Fruit fly (Drosophila melanogaster) whole organism, prepupa: Measurements from ENCODE around the gene CG5447.

ENCODE experiments used
- Blimp-1 ChIP-seq: fragments of 200-800 bp; sonication (Bioruptor generic); optimal IDR thresholded peaks from 3 replicates; lab custom pipeline; 2017; ENCODE audit warnings: missing biosample characterization, missing genetic modification characterization, mild to moderate bottlenecking, moderate library complexity, missing genetic modification reagents
- CG10669 ChIP-seq: fragments of 200-800 bp; sonication (Bioruptor generic); optimal IDR thresholded peaks from 3 replicates; lab custom pipeline; 2018; ENCODE audit warnings: missing biosample characterization, mild to moderate bottlenecking, missing genetic modification characterization, moderate library complexity
- CG11294 ChIP-seq: fragments of 200-800 bp; sonication (Bioruptor generic); IDR thresholded peaks from 2 replicates; pipeline ENCODE4 v1.3.6; 2022; ENCODE audit warnings: missing biosample characterization, missing genetic modification characterization
- CG11762 ChIP-seq: fragments of 200-800 bp; sonication (Bioruptor generic); optimal IDR thresholded peaks from 3 replicates; lab custom pipeline; 2016; ENCODE audit warnings: missing biosample characterization, missing genetic modification characterization; ENCODE audit not compliant: insufficient read depth
- CG11902 ChIP-seq: fragments of 200-800 bp; sonication (Bioruptor generic); optimal IDR thresholded peaks from 3 replicates; lab custom pipeline; 2016; ENCODE audit warnings: missing biosample characterization, missing genetic modification characterization
- CG15336 ChIP-seq: fragments of 200-800 bp; sonication (Bioruptor generic); IDR thresholded peaks from 2 replicates; pipeline ENCODE4 v1.3.6; 2022; ENCODE audit warnings: missing biosample characterization, missing genetic modification characterization
- CG16779 ChIP-seq: fragments of 200-800 bp; sonication (Bioruptor generic); optimal IDR thresholded peaks from 3 replicates; lab custom pipeline; 2017; ENCODE audit warnings: missing biosample characterization, mild to moderate bottlenecking, missing genetic modification characterization
- CG32006 ChIP-seq: fragments of 200-800 bp; sonication (Bioruptor generic); optimal IDR thresholded peaks from 3 replicates; lab custom pipeline; 2017; ENCODE audit warnings: missing biosample characterization, mild to moderate bottlenecking, missing genetic modification characterization
- CG34406 ChIP-seq: fragments of 200-800 bp; sonication (Bioruptor generic); optimal IDR thresholded peaks from 3 replicates; lab custom pipeline; 2016; ENCODE audit warnings: missing biosample characterization, missing genetic modification characterization
- CG3919 ChIP-seq: fragments of 200-800 bp; sonication (Bioruptor generic); optimal IDR thresholded peaks from 3 replicates; lab custom pipeline; 2016; ENCODE audit warnings: missing biosample characterization, missing genetic modification characterization
- CG4318 ChIP-seq: fragments of 200-800 bp; sonication (Bioruptor generic); optimal IDR thresholded peaks from 3 replicates; lab custom pipeline; 2017; ENCODE audit warnings: missing biosample characterization, mild to moderate bottlenecking, missing genetic modification characterization
- CG6163 ChIP-seq: fragments of 200-800 bp; sonication (Bioruptor generic); IDR thresholded peaks from 3 replicates; pipeline ENCODE4 v1.3.6; 2022; ENCODE audit warnings: missing biosample characterization, missing genetic modification characterization
- CG6276 ChIP-seq: fragments of 200-800 bp; sonication (Bioruptor generic); optimal IDR thresholded peaks from 2 replicates; lab custom pipeline; 2017; ENCODE audit warnings: missing biosample characterization, mild to moderate bottlenecking, missing genetic modification characterization
- CG6792 ChIP-seq: fragments of 200-800 bp; sonication (Bioruptor generic); optimal IDR thresholded peaks from 3 replicates; lab custom pipeline; 2016; ENCODE audit warnings: missing biosample characterization, missing genetic modification characterization
- CG6808 ChIP-seq: fragments of 200-800 bp; sonication (Bioruptor generic); optimal IDR thresholded peaks from 3 replicates; lab custom pipeline; 2017; ENCODE audit warnings: missing biosample characterization, missing genetic modification characterization, mild to moderate bottlenecking, moderate library complexity, missing genetic modification reagents
- CG6854 ChIP-seq: fragments of 200-800 bp; sonication (Bioruptor generic); optimal IDR thresholded peaks from 2 replicates; lab custom pipeline; 2017; ENCODE audit warnings: missing biosample characterization, mild to moderate bottlenecking, missing genetic modification characterization
- CG7368 ChIP-seq: fragments of 200-800 bp; sonication (Bioruptor generic); optimal IDR thresholded peaks from 3 replicates; lab custom pipeline; 2016; ENCODE audit warnings: missing biosample characterization, missing genetic modification characterization
- CG8119 ChIP-seq: fragments of 200-800 bp; sonication (Bioruptor generic); IDR thresholded peaks from 3 replicates; pipeline ENCODE4 v1.3.6; 2022; ENCODE audit warnings: missing biosample characterization, missing genetic modification characterization
- CG8319 ChIP-seq: fragments of 200-800 bp; sonication (Bioruptor generic); optimal IDR thresholded peaks from 3 replicates; lab custom pipeline; 2016; ENCODE audit warnings: missing biosample characterization, missing genetic modification characterization
- CG8632 ChIP-seq: fragments of 200-800 bp; sonication (Bioruptor generic); optimal IDR thresholded peaks from 3 replicates; lab custom pipeline; 2016; ENCODE audit warnings: missing biosample characterization, missing genetic modification characterization
- Eip75B ChIP-seq: fragments of 200-800 bp; sonication (Bioruptor generic); optimal IDR thresholded peaks from 3 replicates; lab custom pipeline; 2016; ENCODE audit warnings: missing biosample characterization, missing genetic modification characterization
- Eip78C ChIP-seq: fragments of 200-800 bp; sonication (Bioruptor generic); peaks from one replicate; lab custom pipeline; 2016; ENCODE audit warnings: missing biosample characterization, missing genetic modification characterization
- Eip93F ChIP-seq: fragments of 200-800 bp; sonication (Bioruptor generic); optimal IDR thresholded peaks from 2 replicates; lab custom pipeline; 2016; ENCODE audit warnings: missing biosample characterization, mild to moderate bottlenecking, missing genetic modification characterization
- Ets21C ChIP-seq: fragments of 200-800 bp; sonication (Bioruptor generic); optimal IDR thresholded peaks from 3 replicates; lab custom pipeline; 2016; ENCODE audit warnings: missing biosample characterization, missing genetic modification characterization
- Ets96B ChIP-seq: fragments of 200-800 bp; optimal IDR thresholded peaks from 2 replicates; lab custom pipeline; 2019; ENCODE audit warnings: missing biosample characterization, mild to moderate bottlenecking, missing genetic modification characterization, moderate library complexity
- Gug ChIP-seq: fragments of 200-800 bp; sonication (Bioruptor generic); IDR thresholded peaks from 2 replicates; pipeline ENCODE4 v1.3.6; 2022; ENCODE audit warnings: missing biosample characterization, missing genetic modification characterization
- Hr38 ChIP-seq: sonication (Bioruptor generic); optimal IDR thresholded peaks from 2 replicates; lab custom pipeline; 2016; ENCODE audit warnings: missing biosample characterization, missing genetic modification characterization
- Hr39 ChIP-seq: fragments of 200-800 bp; sonication (Bioruptor generic); optimal IDR thresholded peaks from 2 replicates; lab custom pipeline; 2016; ENCODE audit warnings: missing biosample characterization, missing genetic modification characterization
- Hr4 ChIP-seq: fragments of 200-800 bp; sonication (Bioruptor generic); optimal IDR thresholded peaks from 3 replicates; lab custom pipeline; 2016; ENCODE audit warnings: missing biosample characterization, missing genetic modification characterization
- Lpt ChIP-seq: fragments of 200-800 bp; sonication (Bioruptor generic); optimal IDR thresholded peaks from 3 replicates; lab custom pipeline; 2016; ENCODE audit warnings: missing biosample characterization, missing genetic modification characterization
- Met ChIP-seq: fragments of 200-800 bp; sonication (Bioruptor generic); optimal IDR thresholded peaks from 3 replicates; lab custom pipeline; 2016; ENCODE audit warnings: missing biosample characterization, missing genetic modification characterization
- OdsH ChIP-seq: fragments of 200-800 bp; sonication (Bioruptor generic); optimal IDR thresholded peaks from 3 replicates; lab custom pipeline; 2016; ENCODE audit warnings: missing biosample characterization, missing genetic modification characterization
- Smox ChIP-seq: fragments of 200-800 bp; sonication (Bioruptor generic); optimal IDR thresholded peaks from 3 replicates; lab custom pipeline; 2016; ENCODE audit warnings: missing biosample characterization, missing genetic modification characterization
- Sox102F ChIP-seq: fragments of 200-800 bp; sonication (Bioruptor generic); optimal IDR thresholded peaks from 2 replicates; lab custom pipeline; 2016; ENCODE audit warnings: missing biosample characterization, mild to moderate bottlenecking, missing genetic modification characterization
- Sox14 ChIP-seq: fragments of 200-800 bp; sonication (Bioruptor generic); optimal IDR thresholded peaks from 3 replicates; lab custom pipeline; 2016; ENCODE audit warnings: missing biosample characterization, missing genetic modification characterization
- acj6 ChIP-seq: fragments of 200-800 bp; sonication (Bioruptor generic); optimal IDR thresholded peaks from 3 replicates; lab custom pipeline; 2016; ENCODE audit warnings: missing biosample characterization, missing genetic modification characterization
- cyc ChIP-seq: fragments of 200-800 bp; sonication (Bioruptor generic); optimal IDR thresholded peaks from 3 replicates; lab custom pipeline; 2016; ENCODE audit warnings: missing biosample characterization, missing genetic modification characterization
- dac ChIP-seq: fragments of 200-800 bp; sonication (Bioruptor generic); optimal IDR thresholded peaks from 2 replicates; lab custom pipeline; 2017; ENCODE audit warnings: missing biosample characterization, mild to moderate bottlenecking, missing genetic modification characterization
- dsx ChIP-seq: fragments of 200-800 bp; optimal IDR thresholded peaks from 3 replicates; lab custom pipeline; 2019; ENCODE audit warnings: missing biosample characterization, mild to moderate bottlenecking, missing genetic modification characterization, moderate library complexity; ENCODE audit not compliant: poor library complexity, severe bottlenecking
- eg ChIP-seq: fragments of 200-800 bp; sonication (Bioruptor generic); IDR thresholded peaks from 3 replicates; pipeline ENCODE4 v1.3.6; 2022; ENCODE audit warnings: missing biosample characterization, missing genetic modification characterization
- esn ChIP-seq: fragments of 200-800 bp; sonication (Bioruptor generic); optimal IDR thresholded peaks from 2 replicates; lab custom pipeline; 2016; ENCODE audit warnings: missing biosample characterization, mild to moderate bottlenecking, missing genetic modification characterization, moderate library complexity
- fd59A ChIP-seq: fragments of 200-800 bp; sonication (Bioruptor generic); optimal IDR thresholded peaks from 2 replicates; lab custom pipeline; 2017; ENCODE audit warnings: missing biosample characterization, mild to moderate bottlenecking, missing genetic modification characterization, missing genetic modification reagents
- fd85E ChIP-seq: fragments of 200-800 bp; sonication (Bioruptor generic); optimal IDR thresholded peaks from 3 replicates; lab custom pipeline; 2016; ENCODE audit warnings: missing biosample characterization, missing genetic modification characterization
- fkh ChIP-seq: fragments of 200-800 bp; sonication (Bioruptor generic); optimal IDR thresholded peaks from 3 replicates; lab custom pipeline; 2017; ENCODE audit warnings: missing biosample characterization, mild to moderate bottlenecking, missing genetic modification characterization, moderate library complexity
- lz ChIP-seq: fragments of 200-800 bp; sonication (Bioruptor generic); optimal IDR thresholded peaks from 3 replicates; lab custom pipeline; 2016; ENCODE audit warnings: missing biosample characterization, missing genetic modification characterization
- net ChIP-seq: fragments of 200-800 bp; sonication (Bioruptor generic); optimal IDR thresholded peaks from 3 replicates; lab custom pipeline; 2016; ENCODE audit warnings: missing biosample characterization, missing genetic modification characterization
- pdm3 ChIP-seq: fragments of 200-800 bp; sonication (Bioruptor generic); optimal IDR thresholded peaks from 3 replicates; lab custom pipeline; 2016; ENCODE audit warnings: missing biosample characterization, missing genetic modification characterization
- salr ChIP-seq, 2 experiments: fragments of 200-800 bp; sonication (Bioruptor generic); optimal IDR thresholded peaks; 3 replicates each; lab custom pipeline; 2016 to 2018; ENCODE audit warnings: missing biosample characterization in 2 of 2, missing genetic modification characterization in 2 of 2, mild to moderate bottlenecking in 1 of 2
- spab ChIP-seq: fragments of 200-800 bp; sonication (Bioruptor generic); optimal IDR thresholded peaks from 2 replicates; lab custom pipeline; 2017; ENCODE audit warnings: missing biosample characterization, mild to moderate bottlenecking, missing genetic modification characterization, missing genetic modification reagents
- ss ChIP-seq, 2 experiments: fragments of 200-800 bp; sonication (Bioruptor generic); optimal IDR thresholded peaks; 2 replicates in 1 of 2; 3 replicates in 1 of 2; lab custom pipeline; 2017 to 2018; ENCODE audit warnings: mild to moderate bottlenecking in 2 of 2, missing biosample characterization in 2 of 2, missing genetic modification characterization in 2 of 2, moderate library complexity in 1 of 2
- topi ChIP-seq: fragments of 200-800 bp; sonication (Bioruptor generic); optimal IDR thresholded peaks from 3 replicates; lab custom pipeline; 2016; ENCODE audit warnings: missing biosample characterization, missing genetic modification characterization

The CG5447 gene

dm6 chr3R:26443875-26444511, 8.3 kb upstream of the CG5447 start:
- no peak for TF ChIP-seq fd59A
- TF ChIP-seq Hr4, result peak; percentile 40
- TF ChIP-seq acj6 (GFP tag; lab: Kevin White, UChicago), result no peak
- no peak for TF ChIP-seq fkh (GFP tag; lab: Kevin White, UChicago)
- peak; percentile 18 for TF ChIP-seq OdsH (GFP tag; lab: Kevin White, UChicago)
- TF ChIP-seq CG15336 (GFP tag; lab: Robert Waterston, UW), result peak; percentile 63; the same call in 1 of the 2 replicates
- peak; percentile 61 for TF ChIP-seq eg
- peak; percentile 86 for TF ChIP-seq Eip78C (GFP tag; lab: Kevin White, UChicago)
- TF ChIP-seq Sox14 (GFP tag; lab: Kevin White, UChicago), result no peak
- no peak for TF ChIP-seq Hr38
- peak; percentile 50 for TF ChIP-seq Ets96B (tag; lab: Kevin White, UChicago)
- TF ChIP-seq Gug (GFP tag; lab: Robert Waterston, UW), result peak; percentile 53
- TF ChIP-seq cyc (GFP tag; lab: Kevin White, UChicago), result no peak
- peak; percentile 12; the same call in 1 of the 2 replicates for TF ChIP-seq CG11294
- TF ChIP-seq Eip75B (GFP tag; lab: Kevin White, UChicago), result peak; percentile 41
- no peak for TF ChIP-seq Met (GFP tag; lab: Kevin White, UChicago)
- TF ChIP-seq Blimp-1 (GFP tag; lab: Kevin White, UChicago), result no peak
- TF ChIP-seq CG7368 (GFP tag; lab: Kevin White, UChicago), result no peak
- peak; percentile 56; the same call in 1 of the 3 replicates for TF ChIP-seq CG8119 (GFP tag; lab: Robert Waterston, UW)
- no peak for TF ChIP-seq CG8319 (GFP tag; lab: Kevin White, UChicago)
- no peak for TF ChIP-seq pdm3 (GFP tag; lab: Kevin White, UChicago)
- no peak for TF ChIP-seq CG3919
- no peak for TF ChIP-seq esn (GFP tag; lab: Kevin White, UChicago)
- no peak for TF ChIP-seq spab
- peak; percentile 66 for TF ChIP-seq CG6276 (GFP tag; lab: Kevin White, UChicago)
- no peak for TF ChIP-seq net
- TF ChIP-seq Lpt (GFP tag; lab: Kevin White, UChicago), result peak; percentile 33
- TF ChIP-seq topi, result no peak
- TF ChIP-seq Sox102F (GFP tag; lab: Kevin White, UChicago), result no peak
- TF ChIP-seq ss (GFP tag; optimal IDR thresholded peaks at IDR 0.05; lab: Kevin White, UChicago), result no peak
- no peak for TF ChIP-seq CG11902 (GFP tag; lab: Kevin White, UChicago)
- peak; percentile 70 for TF ChIP-seq CG32006
- TF ChIP-seq CG6854, result no peak
- no peak for TF ChIP-seq Eip93F
- no peak for TF ChIP-seq fd85E (GFP tag; lab: Kevin White, UChicago)
- TF ChIP-seq dsx (GFP tag; lab: Kevin White, UChicago), result peak; percentile 22
- peak; percentile 26 for TF ChIP-seq CG10669 (GFP tag; lab: Kevin White, UChicago)
- no peak for TF ChIP-seq CG34406 (GFP tag; lab: Kevin White, UChicago)
- no peak for TF ChIP-seq Smox (GFP tag; lab: Kevin White, UChicago)
- no peak for TF ChIP-seq CG8632 (GFP tag; lab: Kevin White, UChicago)
- no peak for TF ChIP-seq lz (GFP tag; lab: Kevin White, UChicago)
- TF ChIP-seq Hr39 (GFP tag; lab: Kevin White, UChicago), result no peak
- peak; percentile 32 for TF ChIP-seq CG4318 (GFP tag; lab: Kevin White, UChicago)
- no peak for TF ChIP-seq CG16779 (tag; lab: Kevin White, UChicago)
- TF ChIP-seq salr (GFP tag; optimal IDR thresholded peaks at IDR 0.05; lab: Kevin White, UChicago), result peak in 1 of 2 experiments; percentile 44
- TF ChIP-seq dac (GFP tag; lab: Kevin White, UChicago), result no peak
- TF ChIP-seq Ets21C, result no peak
- TF ChIP-seq CG6163 (GFP tag; lab: Robert Waterston, UW), result peak; percentile 63; the same call in 1 of the 3 replicates
- no peak for TF ChIP-seq CG6808 (GFP tag; lab: Kevin White, UChicago)
- TF ChIP-seq CG6792 (GFP tag; lab: Kevin White, UChicago), result no peak
- TF ChIP-seq CG11762 (GFP tag; lab: Kevin White, UChicago), result peak; percentile 35
